Worm (Caenorhabditis elegans): ENCODE data around the gene C10A4.6.

DNA sequence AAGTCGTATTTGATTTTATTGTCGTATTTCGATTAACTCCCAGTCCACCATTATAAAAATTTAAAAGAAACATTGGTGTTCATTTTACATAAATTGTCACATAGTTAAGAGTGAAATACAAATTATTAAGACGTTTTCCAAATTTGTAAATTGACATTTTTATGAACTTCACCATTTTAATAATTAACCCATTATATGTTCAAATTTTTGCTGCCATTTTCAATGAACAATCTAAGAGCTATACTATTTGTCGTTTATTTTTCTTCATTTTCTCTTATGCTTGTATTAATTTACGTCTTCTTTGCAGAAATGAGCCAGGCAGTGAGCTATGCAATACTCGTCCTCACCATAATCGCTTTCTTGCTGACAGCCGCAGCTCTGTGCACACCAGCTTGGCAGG is 40.8 kb downstream of the C10A4.6 start, which contains the start of gene clc-2:
- TF ChIP-seq him-1 (tag; optimal IDR thresholded peaks at IDR 0.05) (no peak), dao-5 (tag; optimal IDR thresholded peaks at IDR 0.05) (no peak), W03F9.2 (tag; optimal IDR thresholded peaks at IDR 0.05) (no peak)
